Worm (Caenorhabditis elegans) whole organism, L1 larva: ENCODE results near the gene F59B10.5.
A peak's percentile ranks its signal among the peaks of the same experiment; 100 is the strongest.

ENCODE experiments used
- C16A3.4 ChIP-seq: fragments of 150-350 bp; optimal IDR thresholded peaks from 2 replicates; lab custom pipeline; 2014; ENCODE audit warnings: missing biosample characterization, missing genetic modification characterization
- aha-1 ChIP-seq: fragments of 150-350 bp; optimal IDR thresholded peaks from 2 replicates; lab custom pipeline; 2014; ENCODE audit warnings: missing biosample characterization, missing genetic modification characterization
- alr-1 ChIP-seq: fragments of 200-800 bp; sonication (Bioruptor generic); optimal IDR thresholded peaks from 2 replicates; lab custom pipeline; 2018; ENCODE audit warnings: borderline replicate concordance, mild to moderate bottlenecking, missing genetic modification characterization, missing compliant biosample characterization
- blmp-1 ChIP-seq: fragments of 150-350 bp; optimal IDR thresholded peaks from 2 replicates; lab custom pipeline; 2014; ENCODE audit warnings: missing biosample characterization, missing genetic modification characterization
- ceh-8 ChIP-seq: fragments of 200-800 bp; sonication (Bioruptor generic); optimal IDR thresholded peaks from 2 replicates; lab custom pipeline; 2018; ENCODE audit warnings: mild to moderate bottlenecking, missing genetic modification characterization, moderate library complexity, missing compliant biosample characterization
- ceh-88 ChIP-seq: fragments of 200-800 bp; sonication (Bioruptor generic); IDR thresholded peaks from 2 replicates; pipeline ENCODE4 v1.3.6; 2022; ENCODE audit warnings: missing genetic modification characterization, missing compliant biosample characterization
- ceh-90 ChIP-seq: sonication (generic microtip); optimal IDR thresholded peaks from 2 replicates; lab custom pipeline; 2016; ENCODE audit warnings: missing genetic modification characterization, missing compliant biosample characterization
- dpl-1 ChIP-seq, 3 experiments: fragments of 150-350 bp in 2 of 3; sonication (generic microtip) in 1 of 3; optimal IDR thresholded peaks; 2 replicates each; lab custom pipeline; 2014 to 2017; ENCODE audit warnings: missing biosample characterization in 3 of 3, missing genetic modification characterization in 3 of 3, missing genetic modification reagents in 3 of 3
- efl-1 ChIP-seq, 4 experiments: fragments of 150-350 bp; optimal IDR thresholded peaks in 3 of 4; peaks in 1 of 4; 1 replicate in 1 of 4; 2 replicates in 3 of 4; lab custom pipeline; 2014; ENCODE audit warnings: missing biosample characterization in 2 of 4, missing genetic modification characterization in 2 of 4, missing genetic modification reagents in 2 of 4
- efl-3 ChIP-seq: fragments of 200-800 bp; sonication (Bioruptor generic); optimal IDR thresholded peaks from 2 replicates; lab custom pipeline; 2018; ENCODE audit warnings: mild to moderate bottlenecking, missing genetic modification characterization, missing compliant biosample characterization
- egl-27 ChIP-seq, 2 experiments: fragments of 150-350 bp in 1 of 2; sonication (generic microtip); optimal IDR thresholded peaks; 3 replicates each; lab custom pipeline; 2017 to 2018; ENCODE audit warnings: missing biosample characterization in 2 of 2, missing genetic modification characterization in 2 of 2, missing genetic modification reagents in 2 of 2
- ets-5 ChIP-seq: fragments of 200-800 bp; sonication (Bioruptor generic); IDR thresholded peaks from 2 replicates; pipeline ENCODE4 v1.3.6; 2022; ENCODE audit warnings: missing genetic modification characterization, missing compliant biosample characterization
- fkh-10 ChIP-seq: sonication (generic microtip); optimal IDR thresholded peaks from 2 replicates; lab custom pipeline; 2017; ENCODE audit warnings: missing biosample characterization, missing genetic modification reagents, missing genetic modification characterization
- fkh-4 ChIP-seq: sonication (generic microtip); optimal IDR thresholded peaks from 2 replicates; lab custom pipeline; 2016; ENCODE audit warnings: missing compliant biosample characterization, missing genetic modification characterization, borderline replicate concordance
- fos-1 ChIP-seq: fragments of 150-350 bp; optimal IDR thresholded peaks from 2 replicates; lab custom pipeline; 2014; ENCODE audit warnings: missing biosample characterization, missing genetic modification characterization
- hlh-17 ChIP-seq: fragments of 200-800 bp; sonication (Bioruptor generic); optimal IDR thresholded peaks from 2 replicates; lab custom pipeline; 2018; ENCODE audit warnings: missing genetic modification characterization, mild to moderate bottlenecking, missing compliant biosample characterization, moderate library complexity, borderline replicate concordance
- hlh-4 ChIP-seq: sonication (generic microtip); optimal IDR thresholded peaks from 2 replicates; lab custom pipeline; 2016; ENCODE audit warnings: mild to moderate bottlenecking, missing genetic modification characterization, missing compliant biosample characterization
- hpl-2 ChIP-seq: fragments of 150-350 bp; optimal IDR thresholded peaks from 2 replicates; lab custom pipeline; 2014; ENCODE audit warnings: missing biosample characterization, missing genetic modification reagents, missing genetic modification characterization
- irx-1 ChIP-seq: sonication (generic microtip); optimal IDR thresholded peaks from 2 replicates; lab custom pipeline; 2016; ENCODE audit warnings: missing genetic modification characterization, missing compliant biosample characterization
- lin-13 ChIP-seq: fragments of 150-350 bp; optimal IDR thresholded peaks from 2 replicates; lab custom pipeline; 2014; ENCODE audit warnings: missing biosample characterization, missing genetic modification reagents, missing genetic modification characterization
- lin-14 ChIP-seq: fragments of 200-800 bp; sonication (Bioruptor generic); optimal IDR thresholded peaks from 2 replicates; lab custom pipeline; 2018; ENCODE audit warnings: mild to moderate bottlenecking, missing genetic modification characterization, moderate library complexity, missing compliant biosample characterization
- lin-39 ChIP-seq: fragments of 150-350 bp; optimal IDR thresholded peaks from 2 replicates; lab custom pipeline; 2014; ENCODE audit warnings: missing biosample characterization, missing genetic modification reagents, missing genetic modification characterization
- lsy-2 ChIP-seq, 2 experiments: fragments of 150-350 bp; optimal IDR thresholded peaks; 2 replicates each; lab custom pipeline; 2014; ENCODE audit warnings: missing biosample characterization in 2 of 2, missing genetic modification characterization in 2 of 2
- mab-9 ChIP-seq: fragments of 200-800 bp; sonication (Bioruptor generic); IDR thresholded peaks from 2 replicates; pipeline ENCODE4 v1.3.6; 2022; ENCODE audit warnings: missing genetic modification reagents, missing genetic modification characterization, missing compliant biosample characterization
- mdl-1 ChIP-seq, 2 experiments: fragments of 150-350 bp; optimal IDR thresholded peaks; 2 replicates each; lab custom pipeline; 2014 to 2017; ENCODE audit warnings: missing biosample characterization in 2 of 2, missing genetic modification characterization in 2 of 2, inconsistent platforms in 1 of 2
- nhr-11 ChIP-seq: fragments of 150-350 bp; optimal IDR thresholded peaks from 2 replicates; lab custom pipeline; 2014; ENCODE audit warnings: missing biosample characterization, missing genetic modification characterization
- nhr-12 ChIP-seq: sonication (generic microtip); optimal IDR thresholded peaks from 2 replicates; lab custom pipeline; 2017; ENCODE audit warnings: missing biosample characterization, missing genetic modification characterization
- nhr-19 ChIP-seq: fragments of 200-800 bp; sonication (Bioruptor generic); conservative IDR thresholded peaks from 2 replicates; pipeline ENCODE4 v1.3.6; 2022; ENCODE audit warnings: missing genetic modification characterization, missing compliant biosample characterization
- nhr-20 ChIP-seq: sonication (generic microtip); optimal IDR thresholded peaks from 2 replicates; lab custom pipeline; 2016; ENCODE audit warnings: mild to moderate bottlenecking, missing genetic modification characterization, missing compliant biosample characterization
- nhr-71 ChIP-seq: sonication (generic microtip); optimal IDR thresholded peaks from 2 replicates; lab custom pipeline; 2016; ENCODE audit warnings: mild to moderate bottlenecking, missing genetic modification characterization, moderate library complexity, missing compliant biosample characterization
- nhr-76 ChIP-seq: sonication (generic microtip); optimal IDR thresholded peaks from 2 replicates; lab custom pipeline; 2017; ENCODE audit warnings: missing biosample characterization, missing genetic modification characterization
- nhr-77 ChIP-seq: fragments of 150-350 bp; optimal IDR thresholded peaks from 2 replicates; lab custom pipeline; 2014; ENCODE audit warnings: missing biosample characterization, missing genetic modification characterization
- nhr-84 ChIP-seq: sonication (generic microtip); optimal IDR thresholded peaks from 2 replicates; lab custom pipeline; 2017; ENCODE audit warnings: missing biosample characterization, missing genetic modification characterization
- nhr-90 ChIP-seq: sonication (generic microtip); optimal IDR thresholded peaks from 2 replicates; lab custom pipeline; 2016; ENCODE audit warnings: mild to moderate bottlenecking, missing genetic modification characterization, missing compliant biosample characterization; ENCODE audit not compliant: poor library complexity
- pqm-1 ChIP-seq: sonication (generic microtip); optimal IDR thresholded peaks from 3 replicates; lab custom pipeline; 2017; ENCODE audit warnings: missing biosample characterization, missing genetic modification characterization
- skn-1 ChIP-seq: fragments of 150-350 bp; optimal IDR thresholded peaks from 2 replicates; lab custom pipeline; 2014; ENCODE audit warnings: missing biosample characterization, missing genetic modification characterization
- snu-23 ChIP-seq: sonication (generic microtip); optimal IDR thresholded peaks from 2 replicates; lab custom pipeline; 2016; ENCODE audit warnings: missing genetic modification characterization, missing compliant biosample characterization
- sox-4 ChIP-seq: sonication (generic microtip); optimal IDR thresholded peaks from 2 replicates; lab custom pipeline; 2016; ENCODE audit warnings: missing genetic modification characterization, missing compliant biosample characterization
- sup-37 ChIP-seq: fragments of 200-800 bp; sonication (Bioruptor generic); optimal IDR thresholded peaks from 2 replicates; lab custom pipeline; 2018; ENCODE audit warnings: mild to moderate bottlenecking, missing genetic modification characterization, missing compliant biosample characterization
- tlp-1 ChIP-seq: fragments of 150-350 bp; optimal IDR thresholded peaks from 2 replicates; lab custom pipeline; 2014; ENCODE audit warnings: missing biosample characterization, missing genetic modification characterization
- unc-130 ChIP-seq: fragments of 150-350 bp; optimal IDR thresholded peaks from 2 replicates; lab custom pipeline; 2017; ENCODE audit warnings: missing biosample characterization, missing genetic modification characterization, inconsistent platforms
- unc-30 ChIP-seq: sonication (generic microtip); optimal IDR thresholded peaks from 2 replicates; lab custom pipeline; 2017; ENCODE audit warnings: missing biosample characterization, missing genetic modification characterization
- unc-62 ChIP-seq: fragments of 150-350 bp; optimal IDR thresholded peaks from 2 replicates; lab custom pipeline; 2014; ENCODE audit warnings: missing biosample characterization, missing genetic modification reagents, missing genetic modification characterization
- unc-86 ChIP-seq: sonication (generic microtip); optimal IDR thresholded peaks from 2 replicates; lab custom pipeline; 2016; ENCODE audit warnings: missing genetic modification characterization, missing compliant biosample characterization
- unc-98 ChIP-seq: fragments of 200-800 bp; sonication (Bioruptor generic); IDR thresholded peaks from 2 replicates; pipeline ENCODE4 v1.3.6; 2022; ENCODE audit warnings: missing genetic modification characterization, missing compliant biosample characterization
- vab-15 ChIP-seq: sonication (generic microtip); optimal IDR thresholded peaks from 2 replicates; lab custom pipeline; 2017; ENCODE audit warnings: missing genotype, mild to moderate bottlenecking, missing genetic modification characterization, missing compliant biosample characterization
- zag-1 ChIP-seq: fragments of 150-350 bp; optimal IDR thresholded peaks from 2 replicates; lab custom pipeline; 2014; ENCODE audit warnings: missing biosample characterization, missing genetic modification characterization

F59B10.5 gene

ce11 chrII:10548778-10549671 is 25.5 kb upstream of the F59B10.5 start (continued):
- TF ChIP-seq irx-1 (peak; percentile 34), ceh-8 (GFP tag; lab: Kevin White, UChicago) (peak; percentile 15), ceh-88 (GFP tag; lab: Robert Waterston, UW) (peak; percentile 64), fkh-4 (tag; lab: Kevin White, UChicago) (no peak), pqm-1 (no peak), efl-3 (GFP tag; lab: Kevin White, UChicago) (no peak), lsy-2 (tag; optimal IDR thresholded peaks at IDR 0.05; lab: Kevin White, UChicago) (peak; percentile 81 to 90), nhr-77 (tag; lab: Kevin White, UChicago) (peak; percentile 70), hlh-17 (no peak), mdl-1 (tag; optimal IDR thresholded peaks at IDR 0.05; lab: Kevin White, UChicago) (peak; percentile 85 to 95), nhr-20 (tag; lab: Kevin White, UChicago) (peak; percentile 82), hpl-2 (no peak), egl-27 (tag; optimal IDR thresholded peaks at IDR 0.05; lab: Kevin White, UChicago) (peak in 1 of 2 experiments; percentile 56), unc-62 (GFP tag; lab: Kevin White, UChicago) (no peak), fos-1 (tag; lab: Kevin White, UChicago) (peak; percentile 50), nhr-84 (tag; lab: Kevin White, UChicago) (no peak), C16A3.4 (tag; lab: Kevin White, UChicago) (peak; percentile 85), sup-37 (peak; percentile 5), unc-30 (tag; lab: Kevin White, UChicago) (no peak), unc-86 (peak; percentile 90), lin-14 (GFP tag; lab: Kevin White, UChicago) (peak; percentile 96), zag-1 (no peak), sox-4 (tag; lab: Kevin White, UChicago) (peak; percentile 36), dpl-1 (GFP tag; optimal IDR thresholded peaks at IDR 0.05; lab: Kevin White, UChicago) (peak; percentile 44 to 59 (median 45)), unc-98 (GFP tag; lab: Robert Waterston, UW) (no peak), efl-1 (optimal IDR thresholded peaks at IDR 0.05; lab: Kevin White, UChicago) (peak; percentile 71 to 82), efl-1 (GFP tag; optimal IDR thresholded peaks at IDR 0.05 in 1 of 2; lab: Kevin White, UChicago) (peak; percentile 44 to 92), alr-1 (tag; lab: Kevin White, UChicago) (no peak), tlp-1 (tag; lab: Kevin White, UChicago) (no peak), lin-13 (GFP tag; lab: Kevin White, UChicago) (peak; percentile 94), lin-39 (tag; lab: Kevin White, UChicago) (no peak), nhr-76 (tag; lab: Kevin White, UChicago) (no peak), nhr-11 (tag; lab: Kevin White, UChicago) (peak; percentile 80), mab-9 (peak; percentile 66)

- 0 out of 2 replicates have a peak, but pooled peaks have one; percentile 1 for TF ChIP-seq nhr-19 (GFP tag; lab: Robert Waterston, UW)
- no peak for TF ChIP-seq C16A3.4 (tag; lab: Kevin White, UChicago)
- peak; percentile 2 to 17 for TF ChIP-seq lsy-2 (tag; optimal IDR thresholded peaks at IDR 0.05; lab: Kevin White, UChicago)
- TF ChIP-seq aha-1 (tag; lab: Kevin White, UChicago), result no peak
- peak; percentile 21 for TF ChIP-seq sox-4 (tag; lab: Kevin White, UChicago)
- no peak for TF ChIP-seq hlh-4
- TF ChIP-seq nhr-11 (tag; lab: Kevin White, UChicago), result no peak
- TF ChIP-seq ceh-90 (tag; lab: Kevin White, UChicago), result no peak
- peak; percentile 60 for TF ChIP-seq nhr-71
- TF ChIP-seq vab-15 (tag; lab: Kevin White, UChicago), result no peak
- no peak for TF ChIP-seq nhr-12
- TF ChIP-seq blmp-1 (tag; lab: Kevin White, UChicago), result peak; percentile 26
- no peak for TF ChIP-seq ets-5
- TF ChIP-seq unc-86, result peak; percentile 60
- TF ChIP-seq snu-23 (GFP tag; lab: Kevin White, UChicago), result peak; percentile 24
- no peak for TF ChIP-seq fkh-10 (GFP tag; lab: Kevin White, UChicago)
- TF ChIP-seq skn-1, result peak; percentile 14
- peak; percentile 27 for TF ChIP-seq nhr-90 (tag; lab: Kevin White, UChicago)
- TF ChIP-seq unc-130 (tag; lab: Kevin White, UChicago), result no peak
- TF ChIP-seq mab-9, result peak; percentile 67; the same call in 1 of the 2 replicates
Measured at ce11 chrII:10547803-10548693, 24.6 kb upstream of the F59B10.5 start.
